Fruit fly (Drosophila melanogaster): ENCODE data around the gene Mcm6.

The Mcm6 gene

DNA sequence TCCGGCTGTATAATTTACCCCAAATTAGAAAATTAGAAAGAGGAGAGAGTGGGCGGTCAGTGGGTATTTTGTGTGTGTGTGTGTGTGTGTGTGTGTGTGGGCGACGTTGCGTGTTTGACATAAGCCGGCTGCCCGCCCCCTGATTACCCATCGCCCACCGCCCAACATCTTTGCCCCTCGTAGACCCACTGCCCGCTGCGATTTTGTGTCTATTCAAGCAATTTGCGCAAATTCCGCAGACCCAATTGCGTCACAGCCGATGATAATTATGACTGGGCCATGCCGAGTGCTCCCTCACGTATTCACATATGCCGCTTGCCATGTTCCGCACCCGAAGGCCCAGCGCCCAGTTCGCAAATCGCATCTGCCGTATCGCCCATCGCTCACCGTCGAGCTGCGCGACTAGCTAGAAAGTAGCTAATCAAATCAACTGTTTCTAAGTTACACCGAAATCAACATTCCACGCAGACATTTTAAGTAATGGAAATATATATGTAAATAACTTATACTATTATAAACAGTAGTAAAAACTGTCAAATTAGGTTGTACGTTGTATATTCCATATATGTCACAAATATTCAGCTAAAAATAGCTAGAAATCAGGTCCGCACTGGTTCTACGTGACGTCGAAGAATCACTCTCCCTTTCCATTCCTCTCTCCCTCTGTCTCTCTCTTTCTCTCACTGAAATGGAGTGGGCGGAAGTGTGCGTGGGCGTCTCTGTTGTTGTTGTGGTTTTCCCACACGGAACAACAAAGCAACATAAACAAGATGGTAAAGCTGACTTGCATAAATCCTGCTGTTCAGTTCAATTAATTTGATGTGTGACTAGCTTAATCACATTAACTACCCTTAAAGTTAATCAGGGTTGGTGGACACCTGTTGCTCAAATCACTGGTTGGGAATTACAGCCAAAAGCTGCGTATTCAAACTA lies 17.3 kb upstream of the Mcm6 start:
- TF ChIP-seq psq (optimal IDR thresholded peaks at IDR 0.05): no peak
- TF ChIP-seq CG8478 (optimal IDR thresholded peaks at IDR 0.05): no peak
- TF ChIP-seq usp (GFP tag; optimal IDR thresholded peaks at IDR 0.05): no peak
- TF ChIP-seq pan (optimal IDR thresholded peaks at IDR 0.05): no peak
- TF ChIP-seq Dll (optimal IDR thresholded peaks at IDR 0.05): no peak
- no peak for TF ChIP-seq EcR (GFP tag; optimal IDR thresholded peaks at IDR 0.05)

DNA sequence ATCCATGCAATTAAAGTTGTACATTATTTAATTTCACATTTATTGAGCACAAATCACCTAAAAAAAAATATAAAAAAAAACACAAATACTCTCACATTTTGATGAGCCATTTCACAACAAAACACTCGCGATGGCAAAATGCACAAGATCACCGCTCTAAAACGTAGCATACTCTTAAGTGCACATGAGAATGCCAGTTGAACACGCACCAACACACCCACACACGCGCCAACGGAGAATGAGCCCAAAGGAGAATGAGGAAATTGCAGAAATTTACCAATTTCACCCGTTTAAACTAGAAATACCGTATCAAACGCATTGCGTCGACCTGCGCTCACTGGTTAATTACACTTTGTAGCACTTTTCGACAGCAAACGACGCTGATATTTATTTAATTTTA lies 14.3 kb upstream of the Mcm6 start:
- TF ChIP-seq Dll (optimal IDR thresholded peaks at IDR 0.05) (no peak), CG8478 (optimal IDR thresholded peaks at IDR 0.05) (no peak), usp (GFP tag; optimal IDR thresholded peaks at IDR 0.05) (no peak), EcR (GFP tag; optimal IDR thresholded peaks at IDR 0.05) (no peak), pan (optimal IDR thresholded peaks at IDR 0.05) (no peak), psq (optimal IDR thresholded peaks at IDR 0.05) (no peak)

DNA sequence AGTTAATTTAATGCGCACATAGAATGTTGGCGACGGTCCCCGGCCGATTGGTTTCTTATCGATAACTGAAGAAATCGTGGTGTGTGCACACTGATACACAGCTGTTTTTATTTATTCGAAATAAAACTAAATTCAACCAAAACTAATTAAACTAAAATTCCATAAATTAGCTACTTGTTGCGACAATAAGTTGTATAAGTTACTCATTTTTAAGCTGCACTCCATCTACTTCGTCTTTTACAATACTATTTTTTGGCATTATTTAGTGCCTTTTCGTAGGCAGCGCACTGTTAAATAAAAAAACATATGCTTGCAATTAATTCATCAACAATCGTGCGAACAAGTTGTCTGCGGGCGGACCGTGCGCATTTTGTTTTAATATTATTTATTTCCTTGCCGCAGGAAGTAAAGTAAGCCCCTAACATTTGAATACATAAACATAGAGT lies 12.8 kb upstream of the Mcm6 start, which contains the start of the genes CG3224 and Ctr1A:
Gene CG3224 (minus strand): TSS at position 71 of the 446 bp plus-strand sequence.
Gene Ctr1A (plus strand): TSS at position 256 of the 446 bp plus-strand sequence.
- TF ChIP-seq Dll (optimal IDR thresholded peaks at IDR 0.05): no peak
- no peak for TF ChIP-seq pan (optimal IDR thresholded peaks at IDR 0.05)
- TF ChIP-seq usp (GFP tag; optimal IDR thresholded peaks at IDR 0.05): no peak
- TF ChIP-seq psq (optimal IDR thresholded peaks at IDR 0.05): no peak
- TF ChIP-seq EcR (GFP tag; optimal IDR thresholded peaks at IDR 0.05): no peak
- no peak for TF ChIP-seq CG8478 (optimal IDR thresholded peaks at IDR 0.05)

DNA sequence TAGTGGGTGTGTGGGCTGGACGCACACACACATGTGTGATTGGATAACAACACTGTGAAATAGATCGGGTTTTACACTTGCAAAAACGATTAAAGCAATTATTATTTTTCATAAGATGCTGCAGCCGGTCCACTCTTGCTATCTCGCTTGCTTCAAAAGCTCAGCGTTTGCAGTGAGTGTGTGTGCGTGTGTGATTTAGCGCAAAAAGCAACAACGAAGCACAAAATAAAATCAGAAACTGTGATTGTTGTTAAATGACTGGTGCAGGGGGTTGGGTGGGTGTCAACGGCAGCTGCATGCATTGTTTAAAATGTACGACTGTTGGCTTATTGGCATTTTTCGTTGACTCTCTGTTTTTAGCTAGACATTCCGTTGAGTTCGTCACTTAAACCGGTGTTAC lies 12.3 kb upstream of the Mcm6 start:
- no peak for TF ChIP-seq Dll (optimal IDR thresholded peaks at IDR 0.05)
- TF ChIP-seq pan (optimal IDR thresholded peaks at IDR 0.05): no peak
- TF ChIP-seq EcR (GFP tag; optimal IDR thresholded peaks at IDR 0.05): no peak
- no peak for TF ChIP-seq usp (GFP tag; optimal IDR thresholded peaks at IDR 0.05)

DNA sequence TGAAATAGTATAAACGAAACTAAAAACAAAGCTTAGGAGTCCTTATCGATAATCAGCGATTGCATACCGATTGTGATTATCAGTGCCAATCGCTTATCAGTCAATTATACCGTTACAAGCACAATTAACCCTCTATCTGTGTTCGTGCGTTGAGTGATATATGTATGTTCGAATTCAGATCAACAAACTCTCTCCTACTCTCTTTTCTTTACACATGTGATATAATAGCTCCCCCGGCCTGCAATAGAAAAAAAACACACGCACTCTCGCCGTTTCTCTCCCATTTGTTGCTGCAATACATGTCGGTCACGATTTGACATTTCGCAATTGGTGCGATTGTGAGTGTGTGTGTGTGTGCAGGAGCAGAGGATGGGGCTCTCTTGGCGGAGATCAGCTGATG lies 11.8 kb upstream of the Mcm6 start:
- TF ChIP-seq psq (optimal IDR thresholded peaks at IDR 0.05) (no peak), pan (optimal IDR thresholded peaks at IDR 0.05) (no peak), CG8478 (optimal IDR thresholded peaks at IDR 0.05) (no peak), Dll (optimal IDR thresholded peaks at IDR 0.05) (no peak), EcR (GFP tag; optimal IDR thresholded peaks at IDR 0.05) (no peak), usp (GFP tag; optimal IDR thresholded peaks at IDR 0.05) (no peak)

DNA sequence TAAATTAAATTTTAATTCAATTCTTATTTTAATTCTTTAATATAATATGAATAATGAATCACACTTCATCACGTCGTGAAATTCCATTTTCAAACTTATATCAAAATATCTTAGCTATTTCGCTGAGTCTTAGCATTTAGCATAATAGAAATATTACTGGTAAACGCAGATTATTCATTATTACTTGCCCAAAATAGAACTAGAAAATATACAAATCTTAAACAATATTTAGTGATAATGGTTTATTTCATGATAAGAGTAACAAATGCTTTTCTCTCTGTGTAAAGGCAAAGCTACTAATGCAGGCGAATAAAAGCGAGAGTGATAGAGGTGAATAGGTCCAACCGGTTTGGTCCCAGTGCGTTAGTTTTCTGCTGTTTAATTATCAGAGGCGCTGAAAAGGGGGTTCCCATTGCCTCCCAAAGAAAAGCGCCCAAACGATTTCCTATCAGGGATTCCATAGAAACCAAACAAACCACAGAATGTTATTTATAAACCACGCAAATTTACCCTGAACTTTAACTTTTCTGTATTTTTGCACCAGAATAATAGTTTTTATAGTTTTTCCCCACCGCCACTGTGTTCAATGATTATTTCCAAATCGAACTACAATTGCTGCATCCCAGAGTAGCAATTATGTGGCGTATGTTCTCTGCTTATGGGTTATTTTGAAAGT lies 11.2 kb upstream of the Mcm6 start:
- TF ChIP-seq psq (optimal IDR thresholded peaks at IDR 0.05) (no peak), EcR (GFP tag; optimal IDR thresholded peaks at IDR 0.05) (no peak), pan (optimal IDR thresholded peaks at IDR 0.05) (no peak), CG8478 (optimal IDR thresholded peaks at IDR 0.05) (no peak)

DNA sequence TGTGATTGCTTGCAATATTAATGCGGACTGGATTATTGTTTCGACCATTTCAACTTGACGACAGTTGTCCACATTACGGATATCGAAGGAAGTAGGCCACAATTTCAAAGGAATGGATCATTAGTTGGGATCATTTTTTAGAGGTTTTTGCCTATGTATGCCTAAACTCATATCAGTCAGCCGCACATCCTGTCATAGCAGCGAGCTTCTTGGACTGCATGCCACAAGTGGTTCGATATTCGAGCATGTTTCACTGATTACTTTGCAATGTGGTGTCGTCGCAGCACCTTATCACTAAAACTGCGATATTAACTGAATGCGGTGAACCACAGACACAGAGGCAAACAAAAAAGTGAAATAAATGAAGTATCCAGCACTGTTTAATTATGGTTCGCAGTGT lies 10.2 kb upstream of the Mcm6 start:
- TF ChIP-seq usp (GFP tag; optimal IDR thresholded peaks at IDR 0.05) (no peak), Dll (optimal IDR thresholded peaks at IDR 0.05) (no peak), CG8478 (optimal IDR thresholded peaks at IDR 0.05) (no peak), psq (optimal IDR thresholded peaks at IDR 0.05) (no peak), pan (optimal IDR thresholded peaks at IDR 0.05) (no peak), EcR (GFP tag; optimal IDR thresholded peaks at IDR 0.05) (no peak)

DNA sequence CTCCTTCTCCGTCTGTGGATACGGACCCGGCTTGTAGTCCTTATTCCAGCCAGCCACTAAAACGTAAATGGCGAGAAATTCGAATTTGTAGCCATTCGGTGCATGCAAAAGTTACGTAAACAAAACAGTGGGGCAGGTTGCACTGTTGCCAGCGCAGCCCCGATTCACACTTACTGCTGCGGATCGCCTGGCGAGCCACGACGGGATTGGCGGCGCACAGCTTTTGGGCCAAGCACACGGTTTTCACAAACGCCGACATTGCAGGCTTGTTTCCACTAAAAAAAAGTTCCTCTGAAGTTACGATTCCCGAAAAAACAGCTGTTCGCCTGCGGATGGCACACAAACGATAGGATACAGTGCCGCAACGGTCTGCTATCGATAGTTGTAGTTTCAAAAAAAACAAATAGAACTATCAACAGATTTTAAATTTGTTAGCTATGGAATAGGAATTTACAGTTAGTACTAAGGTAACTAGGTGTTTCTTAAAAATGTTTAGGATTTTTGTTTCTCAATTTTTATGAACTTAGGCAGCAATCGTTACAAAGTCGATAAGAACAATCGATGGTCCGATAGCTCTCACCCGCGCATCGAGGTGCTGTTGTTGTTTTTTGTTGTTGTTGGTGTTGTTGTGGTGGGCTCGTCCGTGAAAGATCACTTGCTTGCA lies 3.8 kb downstream of the Mcm6 start, which contains the start of gene Fum1:
Gene Fum1 (plus strand): TSS at position 599 of the 664 bp plus-strand sequence.
- no peak for TF ChIP-seq usp (GFP tag; optimal IDR thresholded peaks at IDR 0.05)
- no peak for TF ChIP-seq CG8478 (optimal IDR thresholded peaks at IDR 0.05)
- no peak for TF ChIP-seq psq (optimal IDR thresholded peaks at IDR 0.05)
- TF ChIP-seq EcR (GFP tag; optimal IDR thresholded peaks at IDR 0.05): no peak
- TF ChIP-seq pan (optimal IDR thresholded peaks at IDR 0.05): no peak
- TF ChIP-seq Dll (optimal IDR thresholded peaks at IDR 0.05): no peak

DNA sequence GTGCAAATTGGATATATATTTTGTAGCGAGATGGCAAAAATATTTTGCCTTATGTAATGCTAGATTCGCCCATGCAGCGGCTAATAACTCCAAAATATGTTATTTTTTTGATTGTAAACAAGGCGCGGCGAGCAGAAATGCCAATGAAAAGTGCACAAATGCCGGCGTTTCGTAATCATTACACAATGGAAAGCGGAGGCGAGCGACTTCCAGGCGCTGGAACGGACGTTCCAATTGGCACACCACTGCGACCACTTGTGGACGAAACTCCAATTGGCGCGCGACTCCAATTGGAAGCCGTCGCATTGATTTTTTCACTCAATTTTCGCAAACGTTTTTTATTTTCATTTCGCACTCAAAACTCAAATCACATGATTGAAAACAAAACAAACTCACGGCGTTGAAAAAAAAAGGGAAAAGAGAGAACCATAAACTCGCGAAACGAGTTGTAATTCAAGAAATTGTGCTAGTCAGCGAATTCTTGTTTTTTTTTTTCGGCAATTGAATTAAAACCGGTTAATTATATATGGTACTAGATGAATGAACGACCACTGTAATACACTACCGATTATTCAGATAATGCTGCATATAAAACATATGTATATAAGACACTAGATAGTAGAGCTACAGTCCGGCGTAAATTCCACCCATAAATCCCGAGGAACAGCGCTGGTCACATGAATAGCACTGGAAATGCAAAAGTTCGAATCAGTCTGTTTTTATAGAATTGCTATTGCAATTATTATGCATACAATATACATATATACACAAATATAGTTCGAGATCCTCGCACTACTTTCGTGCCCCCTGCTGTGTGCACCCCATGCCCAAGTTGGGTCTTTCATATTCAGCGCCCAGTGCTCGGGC lies 4.7 kb downstream of the Mcm6 start, which contains the start of gene ND-ASHI:
Gene ND-ASHI (minus strand): TSS at position 484 of the 867 bp plus-strand sequence.
- TF ChIP-seq EcR (GFP tag; optimal IDR thresholded peaks at IDR 0.05) (no peak), psq (optimal IDR thresholded peaks at IDR 0.05) (no peak), usp (GFP tag; optimal IDR thresholded peaks at IDR 0.05) (no peak), Dll (optimal IDR thresholded peaks at IDR 0.05) (no peak), CG8478 (optimal IDR thresholded peaks at IDR 0.05) (no peak), pan (optimal IDR thresholded peaks at IDR 0.05) (no peak)

DNA sequence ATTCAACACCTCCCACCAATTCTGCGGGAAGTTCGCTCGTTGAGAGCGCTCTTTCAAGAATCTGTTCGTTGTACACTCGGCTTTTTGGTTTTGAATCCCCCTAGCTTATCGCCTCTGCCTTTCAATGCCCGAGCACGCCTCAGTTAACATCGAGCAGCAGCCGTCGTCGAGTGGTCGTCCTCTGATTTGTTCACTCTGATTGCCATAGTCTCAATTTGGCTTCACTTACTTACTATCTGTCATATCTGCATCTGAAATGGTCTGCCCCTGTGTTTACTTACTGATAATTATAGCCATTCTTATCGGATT lies 5.3 kb downstream of the Mcm6 start:
- TF ChIP-seq Dll (optimal IDR thresholded peaks at IDR 0.05) (peak; percentile 16), CG8478 (optimal IDR thresholded peaks at IDR 0.05) (no peak)

DNA sequence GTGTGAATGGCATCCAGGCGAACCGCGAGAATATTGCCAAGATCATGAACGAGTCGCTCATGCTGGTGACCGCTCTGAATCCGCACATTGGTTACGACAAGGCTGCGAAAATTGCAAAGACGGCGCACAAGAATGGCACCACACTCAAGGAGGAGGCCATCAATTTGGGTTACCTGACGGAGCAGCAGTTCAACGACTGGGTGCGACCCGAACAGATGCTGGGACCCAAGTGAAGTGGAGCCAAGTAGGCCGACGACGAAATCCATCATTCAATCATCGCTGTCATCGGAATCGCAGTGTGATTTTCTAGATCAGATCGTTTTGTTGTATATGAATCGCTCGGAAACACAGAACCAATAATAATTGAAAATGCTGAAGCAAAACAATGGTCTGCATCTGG lies 7.3 kb downstream of the Mcm6 start, which contains the start of gene Fum2:
Gene Fum2 (plus strand): TSS at position 301 of the 400 bp plus-strand sequence.
- TF ChIP-seq EcR (GFP tag; optimal IDR thresholded peaks at IDR 0.05) (no peak), pan (optimal IDR thresholded peaks at IDR 0.05) (no peak), CG8478 (optimal IDR thresholded peaks at IDR 0.05) (no peak), Dll (optimal IDR thresholded peaks at IDR 0.05) (no peak), psq (optimal IDR thresholded peaks at IDR 0.05) (no peak), usp (GFP tag; optimal IDR thresholded peaks at IDR 0.05) (no peak)

Data from whole organism.